Fruit fly (Drosophila melanogaster) whole organism, prepupa: ENCODE measurements around the gene CG10011.

Experiments
- CG10669 ChIP-seq: fragments of 200-800 bp; sonication (Bioruptor generic); optimal IDR thresholded peaks from 3 replicates; lab custom pipeline; 2018; ENCODE audit warnings: missing biosample characterization, mild to moderate bottlenecking, missing genetic modification characterization, moderate library complexity
- CG11294 ChIP-seq: fragments of 200-800 bp; sonication (Bioruptor generic); IDR thresholded peaks from 2 replicates; pipeline ENCODE4 v1.3.6; 2022; ENCODE audit warnings: missing biosample characterization, missing genetic modification characterization
- CG11762 ChIP-seq: fragments of 200-800 bp; sonication (Bioruptor generic); optimal IDR thresholded peaks from 3 replicates; lab custom pipeline; 2016; ENCODE audit warnings: missing biosample characterization, missing genetic modification characterization; ENCODE audit not compliant: insufficient read depth
- CG1621 ChIP-seq: fragments of 200-800 bp; sonication (Bioruptor generic); optimal IDR thresholded peaks from 3 replicates; lab custom pipeline; 2018; ENCODE audit warnings: missing biosample characterization, mild to moderate bottlenecking, missing genetic modification characterization
- CG3032 ChIP-seq: fragments of 200-800 bp; optimal IDR thresholded peaks from 2 replicates; lab custom pipeline; 2019; ENCODE audit warnings: missing biosample characterization, mild to moderate bottlenecking, missing genetic modification characterization, moderate library complexity
- CG31627 ChIP-seq: fragments of 200-800 bp; sonication (Bioruptor generic); optimal IDR thresholded peaks from 3 replicates; lab custom pipeline; 2016; ENCODE audit warnings: missing biosample characterization, missing genetic modification characterization
- CG32006 ChIP-seq: fragments of 200-800 bp; sonication (Bioruptor generic); optimal IDR thresholded peaks from 3 replicates; lab custom pipeline; 2017; ENCODE audit warnings: missing biosample characterization, mild to moderate bottlenecking, missing genetic modification characterization
- CG3919 ChIP-seq: fragments of 200-800 bp; sonication (Bioruptor generic); optimal IDR thresholded peaks from 3 replicates; lab custom pipeline; 2016; ENCODE audit warnings: missing biosample characterization, missing genetic modification characterization
- CG4318 ChIP-seq: fragments of 200-800 bp; sonication (Bioruptor generic); optimal IDR thresholded peaks from 3 replicates; lab custom pipeline; 2017; ENCODE audit warnings: missing biosample characterization, mild to moderate bottlenecking, missing genetic modification characterization
- CG6163 ChIP-seq: fragments of 200-800 bp; sonication (Bioruptor generic); IDR thresholded peaks from 3 replicates; pipeline ENCODE4 v1.3.6; 2022; ENCODE audit warnings: missing biosample characterization, missing genetic modification characterization
- CG6792 ChIP-seq: fragments of 200-800 bp; sonication (Bioruptor generic); optimal IDR thresholded peaks from 3 replicates; lab custom pipeline; 2016; ENCODE audit warnings: missing biosample characterization, missing genetic modification characterization
- CG6808 ChIP-seq: fragments of 200-800 bp; sonication (Bioruptor generic); optimal IDR thresholded peaks from 3 replicates; lab custom pipeline; 2017; ENCODE audit warnings: missing biosample characterization, missing genetic modification characterization, mild to moderate bottlenecking, moderate library complexity, missing genetic modification reagents
- CG6854 ChIP-seq: fragments of 200-800 bp; sonication (Bioruptor generic); optimal IDR thresholded peaks from 2 replicates; lab custom pipeline; 2017; ENCODE audit warnings: missing biosample characterization, mild to moderate bottlenecking, missing genetic modification characterization
- CG7368 ChIP-seq: fragments of 200-800 bp; sonication (Bioruptor generic); optimal IDR thresholded peaks from 3 replicates; lab custom pipeline; 2016; ENCODE audit warnings: missing biosample characterization, missing genetic modification characterization
- CG8119 ChIP-seq: fragments of 200-800 bp; sonication (Bioruptor generic); IDR thresholded peaks from 3 replicates; pipeline ENCODE4 v1.3.6; 2022; ENCODE audit warnings: missing biosample characterization, missing genetic modification characterization
- CG8319 ChIP-seq: fragments of 200-800 bp; sonication (Bioruptor generic); optimal IDR thresholded peaks from 3 replicates; lab custom pipeline; 2016; ENCODE audit warnings: missing biosample characterization, missing genetic modification characterization
- CG8632 ChIP-seq: fragments of 200-800 bp; sonication (Bioruptor generic); optimal IDR thresholded peaks from 3 replicates; lab custom pipeline; 2016; ENCODE audit warnings: missing biosample characterization, missing genetic modification characterization
- Eip75B ChIP-seq: fragments of 200-800 bp; sonication (Bioruptor generic); optimal IDR thresholded peaks from 3 replicates; lab custom pipeline; 2016; ENCODE audit warnings: missing biosample characterization, missing genetic modification characterization
- Eip93F ChIP-seq: fragments of 200-800 bp; sonication (Bioruptor generic); optimal IDR thresholded peaks from 2 replicates; lab custom pipeline; 2016; ENCODE audit warnings: missing biosample characterization, mild to moderate bottlenecking, missing genetic modification characterization
- Ets96B ChIP-seq: fragments of 200-800 bp; optimal IDR thresholded peaks from 2 replicates; lab custom pipeline; 2019; ENCODE audit warnings: missing biosample characterization, mild to moderate bottlenecking, missing genetic modification characterization, moderate library complexity
- Gug ChIP-seq: fragments of 200-800 bp; sonication (Bioruptor generic); IDR thresholded peaks from 2 replicates; pipeline ENCODE4 v1.3.6; 2022; ENCODE audit warnings: missing biosample characterization, missing genetic modification characterization
- Hr38 ChIP-seq: sonication (Bioruptor generic); optimal IDR thresholded peaks from 2 replicates; lab custom pipeline; 2016; ENCODE audit warnings: missing biosample characterization, missing genetic modification characterization
- OdsH ChIP-seq: fragments of 200-800 bp; sonication (Bioruptor generic); optimal IDR thresholded peaks from 3 replicates; lab custom pipeline; 2016; ENCODE audit warnings: missing biosample characterization, missing genetic modification characterization
- Smox ChIP-seq: fragments of 200-800 bp; sonication (Bioruptor generic); optimal IDR thresholded peaks from 3 replicates; lab custom pipeline; 2016; ENCODE audit warnings: missing biosample characterization, missing genetic modification characterization
- Sox15 ChIP-seq: fragments of 200-800 bp; sonication (Bioruptor generic); optimal IDR thresholded peaks from 3 replicates; lab custom pipeline; 2016; ENCODE audit warnings: missing biosample characterization, missing genetic modification characterization
- achi ChIP-seq: fragments of 200-800 bp; sonication (Bioruptor generic); optimal IDR thresholded peaks from 3 replicates; lab custom pipeline; 2016; ENCODE audit warnings: missing biosample characterization, missing genetic modification characterization
- acj6 ChIP-seq: fragments of 200-800 bp; sonication (Bioruptor generic); optimal IDR thresholded peaks from 3 replicates; lab custom pipeline; 2016; ENCODE audit warnings: missing biosample characterization, missing genetic modification characterization
- cyc ChIP-seq: fragments of 200-800 bp; sonication (Bioruptor generic); optimal IDR thresholded peaks from 3 replicates; lab custom pipeline; 2016; ENCODE audit warnings: missing biosample characterization, missing genetic modification characterization
- dac ChIP-seq: fragments of 200-800 bp; sonication (Bioruptor generic); optimal IDR thresholded peaks from 2 replicates; lab custom pipeline; 2017; ENCODE audit warnings: missing biosample characterization, mild to moderate bottlenecking, missing genetic modification characterization
- dsx ChIP-seq: fragments of 200-800 bp; optimal IDR thresholded peaks from 3 replicates; lab custom pipeline; 2019; ENCODE audit warnings: missing biosample characterization, mild to moderate bottlenecking, missing genetic modification characterization, moderate library complexity; ENCODE audit not compliant: poor library complexity, severe bottlenecking
- eg ChIP-seq: fragments of 200-800 bp; sonication (Bioruptor generic); IDR thresholded peaks from 3 replicates; pipeline ENCODE4 v1.3.6; 2022; ENCODE audit warnings: missing biosample characterization, missing genetic modification characterization
- esn ChIP-seq: fragments of 200-800 bp; sonication (Bioruptor generic); optimal IDR thresholded peaks from 2 replicates; lab custom pipeline; 2016; ENCODE audit warnings: missing biosample characterization, mild to moderate bottlenecking, missing genetic modification characterization, moderate library complexity
- fd59A ChIP-seq: fragments of 200-800 bp; sonication (Bioruptor generic); optimal IDR thresholded peaks from 2 replicates; lab custom pipeline; 2017; ENCODE audit warnings: missing biosample characterization, mild to moderate bottlenecking, missing genetic modification characterization, missing genetic modification reagents
- fd85E ChIP-seq: fragments of 200-800 bp; sonication (Bioruptor generic); optimal IDR thresholded peaks from 3 replicates; lab custom pipeline; 2016; ENCODE audit warnings: missing biosample characterization, missing genetic modification characterization
- lz ChIP-seq: fragments of 200-800 bp; sonication (Bioruptor generic); optimal IDR thresholded peaks from 3 replicates; lab custom pipeline; 2016; ENCODE audit warnings: missing biosample characterization, missing genetic modification characterization
- net ChIP-seq: fragments of 200-800 bp; sonication (Bioruptor generic); optimal IDR thresholded peaks from 3 replicates; lab custom pipeline; 2016; ENCODE audit warnings: missing biosample characterization, missing genetic modification characterization
- salr ChIP-seq, 2 experiments: fragments of 200-800 bp; sonication (Bioruptor generic); optimal IDR thresholded peaks; 3 replicates each; lab custom pipeline; 2016 to 2018; ENCODE audit warnings: missing biosample characterization in 2 of 2, missing genetic modification characterization in 2 of 2, mild to moderate bottlenecking in 1 of 2
- spab ChIP-seq: fragments of 200-800 bp; sonication (Bioruptor generic); optimal IDR thresholded peaks from 2 replicates; lab custom pipeline; 2017; ENCODE audit warnings: missing biosample characterization, mild to moderate bottlenecking, missing genetic modification characterization, missing genetic modification reagents
- svp ChIP-seq: fragments of 200-800 bp; sonication (Bioruptor generic); peaks from one replicate; lab custom pipeline; 2016; ENCODE audit warnings: missing biosample characterization, missing genetic modification characterization
- vri ChIP-seq: fragments of 200-800 bp; sonication (Bioruptor generic); optimal IDR thresholded peaks from 3 replicates; lab custom pipeline; 2016; ENCODE audit warnings: missing biosample characterization, mild to moderate bottlenecking, missing genetic modification characterization

Gene CG10011

dm6 chr3R:28654596-28654995 is 19.7 kb upstream of the CG10011 start:
- TF ChIP-seq achi (no peak), vri (no peak), CG7368 (GFP tag; lab: Kevin White, UChicago) (no peak), cyc (GFP tag; lab: Kevin White, UChicago) (no peak), CG3032 (tag; lab: Kevin White, UChicago) (no peak), esn (no peak), lz (GFP tag; lab: Kevin White, UChicago) (no peak), CG11762 (GFP tag; lab: Kevin White, UChicago) (no peak), CG31627 (GFP tag; lab: Kevin White, UChicago) (no peak), Hr38 (no peak), CG8319 (GFP tag; lab: Kevin White, UChicago) (no peak), CG11294 (GFP tag; lab: Robert Waterston, UW) (no peak), CG32006 (GFP tag; lab: Kevin White, UChicago) (no peak)

- TF ChIP-seq lz (GFP tag; lab: Kevin White, UChicago) (no peak), Hr38 (no peak), CG1621 (tag; lab: Kevin White, UChicago) (no peak), Gug (GFP tag; lab: Robert Waterston, UW) (no peak), CG32006 (GFP tag; lab: Kevin White, UChicago) (no peak), CG6792 (no peak), CG6163 (GFP tag; lab: Robert Waterston, UW) (no peak), salr (GFP tag; optimal IDR thresholded peaks at IDR 0.05; lab: Kevin White, UChicago) (no peak), CG11762 (GFP tag; lab: Kevin White, UChicago) (no peak), CG6854 (GFP tag; lab: Kevin White, UChicago) (no peak), Sox15 (GFP tag; lab: Kevin White, UChicago) (no peak), CG8119 (GFP tag; lab: Robert Waterston, UW) (no peak), svp (no peak), CG7368 (GFP tag; lab: Kevin White, UChicago) (no peak), Eip75B (GFP tag; lab: Kevin White, UChicago) (no peak), cyc (GFP tag; lab: Kevin White, UChicago) (no peak), OdsH (GFP tag; lab: Kevin White, UChicago) (no peak), CG4318 (GFP tag; lab: Kevin White, UChicago) (no peak), Eip93F (no peak)
Measured at dm6 chr3R:28650380-28650779, 15.5 kb upstream of the CG10011 start, which contains the start of gene CG31050. Gene CG31050 (minus strand): TSS chr3R:28650480.

dm6 chr3R:28642791-28643190 is 7.9 kb upstream of the CG10011 start, which contains the start of gene CG14062:
Gene CG14062 (minus strand): TSS chr3R:28642891.
- TF ChIP-seq net (GFP tag; lab: Kevin White, UChicago) (no peak), svp (peak; percentile 10), spab (GFP tag; lab: Kevin White, UChicago) (no peak)
- TF ChIP-seq, all 60 proteins: peak for 1

- TF ChIP-seq achi (no peak), CG10669 (GFP tag; lab: Kevin White, UChicago) (no peak), eg (GFP tag; lab: Robert Waterston, UW) (no peak), fd59A (GFP tag; lab: Kevin White, UChicago) (no peak), fd85E (GFP tag; lab: Kevin White, UChicago) (no peak), acj6 (GFP tag; lab: Kevin White, UChicago) (no peak), Ets96B (tag; lab: Kevin White, UChicago) (no peak), CG32006 (GFP tag; lab: Kevin White, UChicago) (no peak), dac (no peak), CG6163 (GFP tag; lab: Robert Waterston, UW) (no peak), cyc (GFP tag; lab: Kevin White, UChicago) (no peak), Smox (GFP tag; lab: Kevin White, UChicago) (no peak), CG8632 (no peak), dsx (no peak), CG6808 (GFP tag; lab: Kevin White, UChicago) (no peak), CG3919 (GFP tag; lab: Kevin White, UChicago) (no peak), Eip75B (GFP tag; lab: Kevin White, UChicago) (no peak)
Measured at dm6 chr3R:28636111-28636510, 1.2 kb upstream of the CG10011 start, which contains the start of gene CG9988. Gene CG9988 (plus strand): TSS chr3R:28636411.
